Worm (Caenorhabditis elegans) whole organism, L4 larva: ENCODE measurements around the gene npr-27.
A peak's percentile ranks its signal among the peaks of the same experiment; 100 is the strongest.

ENCODE experiments used
- F10B5.3 ChIP-seq: sonication (generic microtip); optimal IDR thresholded peaks from 2 replicates; lab custom pipeline; 2016; ENCODE audit warnings: mild to moderate bottlenecking, missing genetic modification characterization, missing compliant biosample characterization
- F37D6.2 ChIP-seq: sonication (generic microtip); optimal IDR thresholded peaks from 2 replicates; lab custom pipeline; 2016; ENCODE audit warnings: mild to moderate bottlenecking, missing genetic modification characterization, missing compliant biosample characterization
- Y48G9A.11 ChIP-seq: fragments of 200-800 bp; sonication (Bioruptor generic); IDR thresholded peaks from 2 replicates; pipeline ENCODE4 v1.3.6; 2022; ENCODE audit warnings: missing genetic modification reagents, missing genetic modification characterization, missing compliant biosample characterization
- Y5F2A.4 ChIP-seq: fragments of 200-800 bp; sonication (Bioruptor generic); optimal IDR thresholded peaks from 2 replicates; lab custom pipeline; 2018; ENCODE audit warnings: mild to moderate bottlenecking, missing genetic modification characterization, missing compliant biosample characterization
- fos-1 ChIP-seq: fragments of 150-350 bp; optimal IDR thresholded peaks from 2 replicates; lab custom pipeline; 2014; ENCODE audit warnings: missing biosample characterization, missing genetic modification characterization
- hif-1 ChIP-seq, 2 experiments: sonication (generic microtip); optimal IDR thresholded peaks; 2 replicates each; lab custom pipeline; 2016 to 2017; ENCODE audit warnings: missing compliant biosample characterization in 2 of 2, missing genetic modification characterization in 2 of 2, missing genetic modification reagents in 2 of 2, missing genotype in 2 of 2, mild to moderate bottlenecking in 1 of 2
- lin-39 ChIP-seq: fragments of 150-350 bp; optimal IDR thresholded peaks from 2 replicates; lab custom pipeline; 2014; ENCODE audit warnings: missing biosample characterization, missing genetic modification reagents, missing genetic modification characterization
- mdl-1 ChIP-seq, 2 experiments: fragments of 150-350 bp in 1 of 2; sonication (generic microtip) in 1 of 2; optimal IDR thresholded peaks; 2 replicates each; lab custom pipeline; 2014 to 2017; ENCODE audit warnings: missing biosample characterization in 2 of 2, missing genetic modification characterization in 2 of 2
- nhr-237 ChIP-seq: sonication (generic microtip); optimal IDR thresholded peaks from 2 replicates; lab custom pipeline; 2017; ENCODE audit warnings: missing biosample characterization, missing genetic modification characterization
- nhr-28 ChIP-seq: fragments of 150-350 bp; optimal IDR thresholded peaks from 2 replicates; lab custom pipeline; 2014; ENCODE audit warnings: missing biosample characterization, missing genetic modification characterization
- unc-39 ChIP-seq: sonication (generic microtip); optimal IDR thresholded peaks from 2 replicates; lab custom pipeline; 2017; ENCODE audit warnings: missing biosample characterization, missing genetic modification characterization

DNA sequence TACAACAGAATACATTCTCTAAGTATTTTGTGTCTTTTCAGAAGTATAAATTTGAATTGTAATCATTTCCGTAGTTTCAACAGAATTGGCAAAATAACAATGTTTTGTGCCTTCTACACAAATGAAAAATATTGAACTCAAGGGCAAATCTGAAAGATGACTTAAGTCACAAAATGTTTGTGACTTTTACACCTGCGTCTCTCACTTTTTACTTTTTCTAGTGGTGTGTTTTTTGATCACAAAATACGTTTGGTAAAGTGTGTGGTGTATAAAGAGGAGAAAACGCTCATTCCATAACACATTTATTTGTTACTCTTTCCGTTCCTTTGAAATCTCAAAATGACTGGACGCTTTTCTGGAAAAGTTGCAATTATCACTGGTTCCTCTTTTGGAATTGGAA is 44.8 kb upstream of the npr-27 start, which contains the start of gene C06E4.3:
- TF ChIP-seq lin-39 (tag; lab: Kevin White, UChicago): no peak
- TF ChIP-seq nhr-28 (tag; lab: Kevin White, UChicago): peak; percentile 97
- no peak for TF ChIP-seq F37D6.2 (tag; lab: Kevin White, UChicago)
- no peak for TF ChIP-seq nhr-237 (tag; lab: Kevin White, UChicago)
- no peak for TF ChIP-seq F10B5.3 (tag; lab: Kevin White, UChicago)
- TF ChIP-seq unc-39: no peak
- TF ChIP-seq Y48G9A.11 (GFP tag; lab: Robert Waterston, UW): no peak
- TF ChIP-seq fos-1: no peak
- TF ChIP-seq hif-1 (tag; optimal IDR thresholded peaks at IDR 0.05; lab: Kevin White, UChicago): no peak
- TF ChIP-seq mdl-1 (tag; optimal IDR thresholded peaks at IDR 0.05; lab: Kevin White, UChicago): no peak
- TF ChIP-seq Y5F2A.4 (GFP tag; lab: Kevin White, UChicago): no peak
